Worm (Caenorhabditis elegans): Measurements from ENCODE around the gene nlp-51.

nlp-51 gene

ce11 chrII:11319591-11319990 is at the start of gene nlp-51:
Gene nlp-51, minus strand, starts transcription at chrII:11319691.
- TF ChIP-seq flt-1 (GFP tag; IDR thresholded peaks at IDR 0.05) (no peak), med-1 (GFP tag; optimal IDR thresholded peaks at IDR 0.05; ENCODE audit: insufficient read depth) (no peak), ztf-23 (GFP tag; IDR thresholded peaks at IDR 0.05) (no peak), klf-2 (GFP tag; conservative IDR thresholded peaks at IDR 0.05) (no peak), cog-1 (tag; optimal IDR thresholded peaks at IDR 0.05) (no peak), ref-1 (GFP tag; conservative IDR thresholded peaks at IDR 0.05) (no peak), ztf-29 (GFP tag; IDR thresholded peaks at IDR 0.05) (no peak), T22C8.4 (GFP tag; IDR thresholded peaks at IDR 0.05) (no peak), tab-1 (GFP tag; IDR thresholded peaks at IDR 0.05) (no peak)

- TF ChIP-seq ref-1 (GFP tag; conservative IDR thresholded peaks at IDR 0.05), result no peak
- TF ChIP-seq tab-1 (GFP tag; IDR thresholded peaks at IDR 0.05), result no peak
- no peak for TF ChIP-seq ztf-23 (GFP tag; IDR thresholded peaks at IDR 0.05)
- TF ChIP-seq T22C8.4 (GFP tag; IDR thresholded peaks at IDR 0.05), result no peak
- TF ChIP-seq ztf-29 (GFP tag; IDR thresholded peaks at IDR 0.05), result no peak
- no peak for TF ChIP-seq med-1 (GFP tag; optimal IDR thresholded peaks at IDR 0.05; ENCODE audit: insufficient read depth)
- no peak for TF ChIP-seq flt-1 (GFP tag; IDR thresholded peaks at IDR 0.05)
- TF ChIP-seq cog-1 (tag; optimal IDR thresholded peaks at IDR 0.05), result no peak
- no peak for TF ChIP-seq klf-2 (GFP tag; conservative IDR thresholded peaks at IDR 0.05)
Measured at ce11 chrII:11361751-11362150, 42.3 kb upstream of the nlp-51 start.

- TF ChIP-seq ztf-23 (GFP tag; IDR thresholded peaks at IDR 0.05), result no peak
- no peak for TF ChIP-seq tab-1 (GFP tag; IDR thresholded peaks at IDR 0.05)
- no peak for TF ChIP-seq klf-2 (GFP tag; conservative IDR thresholded peaks at IDR 0.05)
- no peak for TF ChIP-seq cog-1 (tag; optimal IDR thresholded peaks at IDR 0.05)
- no peak for TF ChIP-seq ref-1 (GFP tag; conservative IDR thresholded peaks at IDR 0.05)
- no peak for TF ChIP-seq flt-1 (GFP tag; IDR thresholded peaks at IDR 0.05)
- TF ChIP-seq T22C8.4 (GFP tag; IDR thresholded peaks at IDR 0.05), result no peak
- no peak for TF ChIP-seq med-1 (GFP tag; optimal IDR thresholded peaks at IDR 0.05; ENCODE audit: insufficient read depth)
Measured at ce11 chrII:11353471-11353870, 34.0 kb upstream of the nlp-51 start.

- TF ChIP-seq cog-1 (tag; optimal IDR thresholded peaks at IDR 0.05) (no peak), T22C8.4 (GFP tag; IDR thresholded peaks at IDR 0.05) (no peak), ztf-29 (GFP tag; IDR thresholded peaks at IDR 0.05) (no peak), ztf-23 (GFP tag; IDR thresholded peaks at IDR 0.05) (no peak), tab-1 (GFP tag; IDR thresholded peaks at IDR 0.05) (no peak), ref-1 (GFP tag; conservative IDR thresholded peaks at IDR 0.05) (no peak), flt-1 (GFP tag; IDR thresholded peaks at IDR 0.05) (no peak), klf-2 (GFP tag; conservative IDR thresholded peaks at IDR 0.05) (no peak), med-1 (GFP tag; optimal IDR thresholded peaks at IDR 0.05; ENCODE audit: insufficient read depth) (no peak)
Measured at ce11 chrII:11351599-11351998, 32.1 kb upstream of the nlp-51 start, which contains the start of gene clh-2. Gene clh-2, plus strand, starts transcription at chrII:11351899.

ce11 chrII:11349892-11350291 is 30.4 kb upstream of the nlp-51 start, which contains the start of gene dph-5:
Gene dph-5, plus strand, starts transcription at chrII:11350192.
- TF ChIP-seq klf-2 (GFP tag; conservative IDR thresholded peaks at IDR 0.05) (no peak), ztf-23 (GFP tag; IDR thresholded peaks at IDR 0.05) (no peak), ztf-29 (GFP tag; IDR thresholded peaks at IDR 0.05) (no peak), cog-1 (tag; optimal IDR thresholded peaks at IDR 0.05) (no peak), flt-1 (GFP tag; IDR thresholded peaks at IDR 0.05) (no peak), T22C8.4 (GFP tag; IDR thresholded peaks at IDR 0.05) (no peak), tab-1 (GFP tag; IDR thresholded peaks at IDR 0.05) (no peak), med-1 (GFP tag; optimal IDR thresholded peaks at IDR 0.05; ENCODE audit: insufficient read depth) (no peak), ref-1 (GFP tag; conservative IDR thresholded peaks at IDR 0.05) (no peak)

- TF ChIP-seq flt-1 (GFP tag; IDR thresholded peaks at IDR 0.05) (no peak), cog-1 (tag; optimal IDR thresholded peaks at IDR 0.05) (peak; percentile 72)
Measured at ce11 chrII:11347878-11348556, 28.5 kb upstream of the nlp-51 start, which contains the start of the genes B0491.6 and pigm-1. Gene B0491.6, minus strand, starts transcription at chrII:11348343. Gene pigm-1, plus strand, starts transcription at chrII:11348445.

- TF ChIP-seq T22C8.4 (GFP tag; IDR thresholded peaks at IDR 0.05), result no peak
- peak; percentile 68; the same call in 1 of the 2 replicates for TF ChIP-seq ztf-23 (GFP tag; IDR thresholded peaks at IDR 0.05)
- TF ChIP-seq med-1 (GFP tag; optimal IDR thresholded peaks at IDR 0.05; ENCODE audit: insufficient read depth), result peak; percentile 6
- peak; percentile 70 for TF ChIP-seq cog-1 (tag; optimal IDR thresholded peaks at IDR 0.05)
- TF ChIP-seq flt-1 (GFP tag; IDR thresholded peaks at IDR 0.05), result peak; percentile 84
- no peak for TF ChIP-seq ref-1 (GFP tag; conservative IDR thresholded peaks at IDR 0.05)
Measured at ce11 chrII:11345570-11346029, 26.1 kb upstream of the nlp-51 start, which contains the start of gene nduf-11. Gene nduf-11, minus strand, starts transcription at chrII:11345620.

ce11 chrII:11344554-11344953 is 25.1 kb upstream of the nlp-51 start:
- TF ChIP-seq flt-1 (GFP tag; IDR thresholded peaks at IDR 0.05) (no peak), ztf-29 (GFP tag; IDR thresholded peaks at IDR 0.05) (no peak), klf-2 (GFP tag; conservative IDR thresholded peaks at IDR 0.05) (no peak), tab-1 (GFP tag; IDR thresholded peaks at IDR 0.05) (no peak), ref-1 (GFP tag; conservative IDR thresholded peaks at IDR 0.05) (no peak)

- TF ChIP-seq tab-1 (GFP tag; IDR thresholded peaks at IDR 0.05) (no peak), ztf-29 (GFP tag; IDR thresholded peaks at IDR 0.05) (no peak), flt-1 (GFP tag; IDR thresholded peaks at IDR 0.05) (no peak), ztf-23 (GFP tag; IDR thresholded peaks at IDR 0.05) (no peak), cog-1 (tag; optimal IDR thresholded peaks at IDR 0.05) (no peak), ref-1 (GFP tag; conservative IDR thresholded peaks at IDR 0.05) (no peak), med-1 (GFP tag; optimal IDR thresholded peaks at IDR 0.05; ENCODE audit: insufficient read depth) (no peak)
Measured at ce11 chrII:11343300-11343869, 23.9 kb upstream of the nlp-51 start, which contains the start of gene lgc-20. Gene lgc-20, minus strand, starts transcription at chrII:11343610.
